Worm (Caenorhabditis elegans) whole organism, early embryonic: ENCODE data around the gene crn-5.

Experiments used
- B0310.2 ChIP-seq: sonication (generic microtip); optimal IDR thresholded peaks from 2 replicates; lab custom pipeline; 2016; ENCODE audit warnings: mild to moderate bottlenecking, missing genetic modification characterization, missing compliant biosample characterization
- aly-1 ChIP-seq: sonication (generic microtip); optimal IDR thresholded peaks from 2 replicates; lab custom pipeline; 2016; ENCODE audit warnings: missing genetic modification characterization, missing compliant biosample characterization
- ama-1 ChIP-seq: fragments of 150-350 bp; optimal IDR thresholded peaks from 2 replicates; lab custom pipeline; 2014
- ets-7 ChIP-seq: sonication (generic microtip); optimal IDR thresholded peaks from 2 replicates; lab custom pipeline; 2016; ENCODE audit warnings: missing genotype, missing genetic modification characterization, missing compliant biosample characterization
- hmbx-1 ChIP-seq: sonication (generic microtip); optimal IDR thresholded peaks from 2 replicates; lab custom pipeline; 2016; ENCODE audit warnings: mild to moderate bottlenecking, missing genetic modification characterization, missing compliant biosample characterization
- hnd-1 ChIP-seq: sonication (generic microtip); optimal IDR thresholded peaks from 2 replicates; lab custom pipeline; 2016; ENCODE audit warnings: missing genetic modification characterization, missing compliant biosample characterization
- scrt-1 ChIP-seq: fragments of 200-800 bp; sonication (Bioruptor generic); IDR thresholded peaks from 2 replicates; pipeline ENCODE4 v1.3.6; 2022; ENCODE audit warnings: missing genetic modification characterization, missing compliant biosample characterization
- tbx-37 ChIP-seq: fragments of 200-800 bp; sonication (Bioruptor generic); conservative IDR thresholded peaks from 2 replicates; pipeline ENCODE4 v1.3.6; 2022; ENCODE audit warnings: missing genetic modification reagents, missing genetic modification characterization, missing compliant biosample characterization

DNA sequence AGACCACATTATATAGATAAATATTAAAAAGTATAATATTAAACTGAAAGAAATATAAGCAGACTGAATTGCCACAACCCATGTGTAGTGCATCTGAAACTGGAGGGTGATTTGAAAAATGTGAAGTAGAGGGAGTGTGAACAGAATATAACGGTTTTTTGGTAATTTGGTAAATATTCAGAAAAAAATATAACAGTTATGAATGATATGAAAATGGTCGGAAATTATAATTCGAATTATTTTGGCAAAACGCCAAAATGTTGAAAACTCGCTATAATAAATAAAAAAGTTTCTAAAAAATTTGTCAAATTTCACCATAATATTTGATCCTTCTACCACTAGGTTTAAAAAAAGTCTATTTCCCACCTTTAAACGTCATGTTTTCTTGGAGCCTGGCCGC is 9.6 kb downstream of the crn-5 start, which contains the start of gene srv-2:
- TF ChIP-seq ama-1 (lab: Kevin White, UChicago): no peak
- no peak for TF ChIP-seq hmbx-1
- no peak for TF ChIP-seq aly-1 (tag; lab: Kevin White, UChicago)
- TF ChIP-seq scrt-1 (GFP tag; lab: Robert Waterston, UW): no peak
- TF ChIP-seq ets-7: no peak
- no peak for TF ChIP-seq tbx-37 (GFP tag; lab: Robert Waterston, UW)
- TF ChIP-seq hnd-1 (tag; lab: Kevin White, UChicago): no peak
- TF ChIP-seq B0310.2: no peak
